Worm (Caenorhabditis elegans): ENCODE measurements around the gene srh-23.

The srh-23 gene

DNA sequence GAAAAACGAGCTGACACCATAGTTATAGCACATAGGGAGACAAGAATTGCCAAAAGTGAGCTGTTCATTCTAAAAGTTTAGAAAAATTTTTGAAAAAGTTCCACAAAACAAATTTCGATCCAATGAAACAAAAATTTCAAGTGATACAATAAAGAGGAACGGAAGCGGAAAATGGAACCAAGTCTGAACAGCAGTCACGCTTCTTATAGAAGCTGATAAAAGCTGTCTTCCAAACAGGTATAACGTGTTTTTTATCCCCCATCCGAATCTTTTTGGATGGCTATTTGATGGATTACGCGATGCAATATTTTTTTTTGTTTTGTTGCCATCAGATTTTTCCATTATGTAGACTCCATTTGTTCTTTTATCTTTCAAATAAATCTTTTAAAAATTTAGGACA lies 8.6 kb upstream of the srh-23 start, which contains the start of gene H23N18.5:
Gene H23N18.5, minus strand, starts transcription at position 69 of the 400 bp plus-strand sequence.
- peak; percentile 10 for TF ChIP-seq blmp-1 (tag; optimal IDR thresholded peaks at IDR 0.05)
- TF ChIP-seq ztf-4 (tag; optimal IDR thresholded peaks at IDR 0.05) = peak; percentile 10
- no peak for TF ChIP-seq lin-13 (GFP tag; optimal IDR thresholded peaks at IDR 0.05)
- no peak for TF ChIP-seq fkh-8 (tag; optimal IDR thresholded peaks at IDR 0.05)
- no peak for TF ChIP-seq dpl-1 (GFP tag; optimal IDR thresholded peaks at IDR 0.05)
- no peak for TF ChIP-seq snpc-4 (tag; optimal IDR thresholded peaks at IDR 0.05)

DNA sequence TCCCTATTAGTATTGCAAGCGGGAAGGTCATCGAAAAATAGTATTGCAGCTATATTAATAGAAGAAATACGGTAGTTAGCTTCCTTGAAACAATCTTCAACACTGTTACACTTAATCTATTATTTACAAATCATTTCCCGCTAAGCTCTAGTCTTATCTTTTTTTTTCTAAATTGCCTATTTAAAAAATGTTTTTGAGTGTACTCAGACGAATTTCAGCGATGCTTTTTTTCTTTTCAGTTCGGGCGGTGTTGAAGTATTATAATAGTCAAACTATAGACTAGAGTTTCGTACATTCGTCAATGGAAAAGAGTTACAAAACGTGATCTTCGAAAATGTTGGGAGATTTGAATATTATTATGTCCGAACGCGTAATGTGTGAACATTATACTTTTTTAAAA lies 7.0 kb upstream of the srh-23 start:
- TF ChIP-seq tlp-1 (tag; optimal IDR thresholded peaks at IDR 0.05) (no peak), ceh-90 (tag; optimal IDR thresholded peaks at IDR 0.05) (no peak), ceh-88 (GFP tag; IDR thresholded peaks at IDR 0.05) (no peak), lin-13 (GFP tag; optimal IDR thresholded peaks at IDR 0.05) (no peak), unc-62 (GFP tag; optimal IDR thresholded peaks at IDR 0.05) (no peak), lsy-2 (tag; optimal IDR thresholded peaks at IDR 0.05) (no peak)

DNA sequence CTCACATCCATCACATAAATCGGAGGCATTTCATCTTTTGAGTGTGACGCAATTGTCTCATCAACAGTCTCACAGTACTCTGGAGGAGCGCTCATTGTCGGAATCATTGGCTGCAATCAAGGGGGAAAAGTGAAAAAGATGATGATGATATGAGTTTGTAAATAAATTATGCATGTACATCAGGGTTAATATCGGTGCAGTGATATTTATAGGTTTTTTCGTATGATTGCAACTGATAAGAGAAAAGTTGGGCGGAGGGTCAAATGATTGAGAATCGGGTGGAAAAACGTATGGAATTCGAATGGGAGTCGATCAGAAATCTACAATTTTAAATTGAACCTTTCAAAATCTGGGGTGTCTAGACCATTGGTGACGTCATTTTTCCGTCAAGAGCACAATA lies 6.0 kb upstream of the srh-23 start, which contains the start of gene H23N18.6:
Gene H23N18.6, minus strand, starts transcription at position 201 of the 400 bp plus-strand sequence.
- peak; percentile 75 for TF ChIP-seq elt-2 (tag; optimal IDR thresholded peaks at IDR 0.05)
- TF ChIP-seq swsn-7 (tag; optimal IDR thresholded peaks at IDR 0.05) = no peak
- TF ChIP-seq tlp-1 (tag; optimal IDR thresholded peaks at IDR 0.05) = peak; percentile 38

DNA sequence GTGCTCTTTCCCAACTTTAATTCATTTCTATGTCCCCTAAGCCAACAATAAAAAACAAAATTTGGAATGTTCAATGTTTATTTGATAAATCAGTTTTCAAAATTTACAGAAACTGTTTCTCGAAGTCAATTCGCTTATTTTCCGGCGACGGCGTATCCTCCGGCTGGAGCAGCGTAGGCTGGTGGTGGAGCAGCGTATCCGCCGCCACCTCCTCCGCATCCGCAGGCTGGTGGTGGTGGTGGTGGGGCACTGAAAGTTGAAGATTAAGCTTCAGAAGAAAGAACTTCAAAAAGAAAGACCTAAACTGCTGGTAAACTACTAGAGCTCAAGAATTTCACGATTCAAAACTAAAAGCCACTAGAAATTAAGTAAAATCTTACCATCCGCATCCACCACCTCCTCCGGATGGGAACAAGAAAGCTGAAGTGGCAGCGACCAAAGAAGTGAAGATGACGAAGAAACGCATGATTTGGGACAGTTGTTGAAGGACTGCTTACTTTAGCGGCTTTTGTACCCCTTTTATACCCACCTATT lies 2.7 kb upstream of the srh-23 start, which contains the start of gene C02E7.7:
Gene C02E7.7, minus strand, starts transcription at position 484 of the 534 bp plus-strand sequence.
- TF ChIP-seq rnt-1 (tag; optimal IDR thresholded peaks at IDR 0.05) (no peak), unc-30 (tag; optimal IDR thresholded peaks at IDR 0.05) (no peak), lin-15B (tag; optimal IDR thresholded peaks at IDR 0.05) (no peak), lin-39 (tag; optimal IDR thresholded peaks at IDR 0.05) (no peak), nhr-237 (tag; optimal IDR thresholded peaks at IDR 0.05) (no peak), jun-1 (tag; optimal IDR thresholded peaks at IDR 0.05) (no peak), ceh-88 (GFP tag; IDR thresholded peaks at IDR 0.05) (no peak), snpc-4 (tag; optimal IDR thresholded peaks at IDR 0.05) (no peak), ces-1 (GFP tag; optimal IDR thresholded peaks at IDR 0.05) (no peak), dpl-1 (GFP tag; optimal IDR thresholded peaks at IDR 0.05) (no peak), hlh-17 (GFP tag; optimal IDR thresholded peaks at IDR 0.05; ENCODE audit: borderline replicate concordance) (no peak), ceh-82 (tag; optimal IDR thresholded peaks at IDR 0.05) (no peak), ztf-11 (tag; optimal IDR thresholded peaks at IDR 0.05) (no peak)

DNA sequence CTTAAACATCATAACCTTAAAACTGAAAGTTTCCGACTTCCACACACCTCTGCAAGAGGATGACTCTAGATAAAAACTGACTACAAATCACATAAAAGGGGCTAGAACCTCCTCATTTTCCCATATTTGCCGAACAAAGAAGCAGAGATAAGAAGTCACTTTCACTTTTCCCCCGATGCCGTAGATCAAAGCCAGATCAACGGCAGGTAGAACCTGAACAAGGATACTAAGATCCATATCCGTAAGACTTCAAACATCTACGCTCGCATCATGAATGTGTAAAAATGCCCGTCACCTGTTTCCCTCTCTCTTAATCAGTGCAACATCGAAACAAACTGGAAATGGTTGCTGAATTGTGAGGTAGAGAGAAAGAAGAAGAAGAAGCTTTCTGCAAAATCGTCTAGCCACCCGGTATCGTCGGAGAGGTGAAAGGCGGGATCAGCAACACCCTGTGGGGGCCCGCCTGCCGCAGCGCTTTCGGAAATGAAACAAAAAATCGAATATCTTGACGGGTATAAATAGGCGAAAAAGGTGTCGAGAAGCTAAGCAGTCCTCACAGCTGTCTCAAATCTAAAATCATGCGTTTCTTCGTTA lies 2.1 kb upstream of the srh-23 start, which contains the start of gene C02E7.6:
Gene C02E7.6, plus strand, starts transcription at position 544 of the 594 bp plus-strand sequence.
- TF ChIP-seq ztf-4 (tag; optimal IDR thresholded peaks at IDR 0.05) = peak; percentile 81
- peak; percentile 88 for TF ChIP-seq blmp-1 (tag; optimal IDR thresholded peaks at IDR 0.05)
- TF ChIP-seq nhr-237 (tag; optimal IDR thresholded peaks at IDR 0.05) = no peak
- peak; percentile 2 for TF ChIP-seq jun-1 (tag; optimal IDR thresholded peaks at IDR 0.05)
- no peak for TF ChIP-seq skn-1 (tag; optimal IDR thresholded peaks at IDR 0.05)
- TF ChIP-seq nhr-12 (tag; optimal IDR thresholded peaks at IDR 0.05) = no peak

DNA sequence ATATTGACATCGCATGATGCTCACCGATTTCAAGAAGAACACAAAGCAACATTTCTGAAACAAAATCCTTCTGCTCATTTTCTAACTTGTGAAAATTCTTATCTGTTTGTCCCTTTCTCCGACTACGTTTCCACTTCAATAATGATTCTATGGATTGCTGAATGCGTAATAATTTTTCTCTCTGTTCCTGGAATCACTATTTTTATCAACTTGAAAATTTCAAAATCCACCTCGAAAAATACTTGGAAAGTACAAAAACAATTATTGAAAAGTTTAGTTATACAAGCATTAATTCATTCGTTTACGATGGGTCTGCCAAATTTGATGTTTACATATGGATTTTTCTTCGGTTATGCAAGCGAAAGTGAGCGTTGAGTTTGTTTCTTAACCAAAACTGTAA lies 1.1 kb downstream of the srh-23 start, which contains the start of gene srh-22:
Gene srh-22, plus strand, starts transcription at position 301 of the 400 bp plus-strand sequence.
- TF ChIP-seq lin-35 (GFP tag; optimal IDR thresholded peaks at IDR 0.05) = no peak
- TF ChIP-seq ztf-4 (tag; optimal IDR thresholded peaks at IDR 0.05) = no peak
- TF ChIP-seq alr-1 (tag; optimal IDR thresholded peaks at IDR 0.05; ENCODE audit: borderline replicate concordance) = no peak
- no peak for TF ChIP-seq C04F5.9 (tag; optimal IDR thresholded peaks at IDR 0.05)
- no peak for TF ChIP-seq nhr-71 (tag; optimal IDR thresholded peaks at IDR 0.05)
- TF ChIP-seq nhr-28 (tag; optimal IDR thresholded peaks at IDR 0.05) = no peak
- no peak for TF ChIP-seq dsc-1 (tag; optimal IDR thresholded peaks at IDR 0.05)

Measured in whole organism, L1 larva.